Worm (Caenorhabditis elegans): Measurements from ENCODE around the gene clc-28.

DNA sequence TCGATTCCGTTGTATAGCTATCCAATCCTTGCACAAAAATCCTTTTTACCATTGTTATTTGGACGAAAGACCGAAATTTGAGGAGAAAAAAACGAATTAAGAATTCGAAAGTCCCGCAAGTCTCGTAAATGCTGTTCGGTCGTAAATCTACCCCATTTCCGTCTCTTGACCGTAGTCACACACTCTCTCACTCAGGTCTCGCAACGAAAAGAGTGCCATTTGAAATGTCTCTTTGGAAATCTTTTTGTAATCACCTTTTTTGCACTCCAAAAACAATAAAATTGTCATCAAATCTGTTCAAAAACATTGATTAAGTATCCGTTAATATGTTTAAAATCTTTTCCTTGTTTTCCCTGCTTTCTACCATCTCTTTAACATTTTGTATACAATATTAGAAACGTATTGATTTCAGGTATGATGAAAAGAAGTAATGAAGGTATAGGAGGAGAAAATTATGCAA lies 19.0 kb upstream of the clc-28 start, which contains the start of the genes R05D3.8 and rfp-1:
- TF ChIP-seq W03F9.2 (tag; optimal IDR thresholded peaks at IDR 0.05): peak; percentile 65
- TF ChIP-seq dao-5 (tag; optimal IDR thresholded peaks at IDR 0.05): no peak
